Fruit fly (Drosophila melanogaster) whole organism, adult: ENCODE data around the gene bora.

Experiments used
- CG11617 ChIP-seq: fragments of 200-800 bp; sonication (Bioruptor generic); optimal IDR thresholded peaks from 2 replicates; lab custom pipeline; 2017; ENCODE audit warnings: mild to moderate bottlenecking, missing biosample characterization, missing genetic modification reagents, missing genetic modification characterization
- CG12768 ChIP-seq: fragments of 200-800 bp; sonication (Bioruptor generic); optimal IDR thresholded peaks from 2 replicates; lab custom pipeline; 2017; ENCODE audit warnings: missing biosample characterization, missing genetic modification characterization, mild to moderate bottlenecking, moderate library complexity, missing genetic modification reagents
- CG14711 ChIP-seq: fragments of 200-800 bp; sonication (Bioruptor generic); optimal IDR thresholded peaks from 2 replicates; lab custom pipeline; 2018; ENCODE audit warnings: missing biosample characterization, mild to moderate bottlenecking, missing genetic modification characterization, moderate library complexity
- CG1620 ChIP-seq: fragments of 200-800 bp; sonication (Bioruptor generic); optimal IDR thresholded peaks from 2 replicates; lab custom pipeline; 2016; ENCODE audit warnings: missing biosample characterization, missing genetic modification characterization
- CG33017 ChIP-seq: fragments of 200-800 bp; sonication (Bioruptor generic); optimal IDR thresholded peaks from 2 replicates; lab custom pipeline; 2018; ENCODE audit warnings: missing biosample characterization, mild to moderate bottlenecking, missing genetic modification characterization, moderate library complexity
- CG5204 ChIP-seq: fragments of 200-800 bp; sonication (Bioruptor generic); optimal IDR thresholded peaks from 2 replicates; lab custom pipeline; 2016; ENCODE audit warnings: missing biosample characterization, missing genetic modification characterization
- CG7045 ChIP-seq: fragments of 200-800 bp; sonication (Bioruptor generic); optimal IDR thresholded peaks from 2 replicates; lab custom pipeline; 2017; ENCODE audit warnings: missing biosample characterization, mild to moderate bottlenecking, missing genetic modification characterization
- CG7101 ChIP-seq: fragments of 200-800 bp; sonication (Bioruptor generic); optimal IDR thresholded peaks from 2 replicates; lab custom pipeline; 2018; ENCODE audit warnings: missing biosample characterization, mild to moderate bottlenecking, missing genetic modification characterization, moderate library complexity
- Clk ChIP-seq: fragments of 200-800 bp; sonication (Bioruptor generic); optimal IDR thresholded peaks from 2 replicates; lab custom pipeline; 2017; ENCODE audit warnings: missing biosample characterization, missing genetic modification characterization
- Crg-1 ChIP-seq: fragments of 200-800 bp; sonication (Bioruptor generic); optimal IDR thresholded peaks from 2 replicates; lab custom pipeline; 2016; ENCODE audit warnings: missing biosample characterization, missing genetic modification characterization
- Hr96 ChIP-seq: fragments of 200-800 bp; sonication (Bioruptor generic); optimal IDR thresholded peaks from 2 replicates; lab custom pipeline; 2016; ENCODE audit warnings: missing biosample characterization, missing genetic modification characterization
- Mnt ChIP-seq: fragments of 200-800 bp; sonication (Bioruptor generic); optimal IDR thresholded peaks from 2 replicates; lab custom pipeline; 2016; ENCODE audit warnings: missing biosample characterization, mild to moderate bottlenecking, missing genetic modification characterization
- bab1 ChIP-seq: fragments of 200-800 bp; sonication (Bioruptor generic); optimal IDR thresholded peaks from 3 replicates; lab custom pipeline; 2019; ENCODE audit warnings: missing biosample characterization, mild to moderate bottlenecking, missing genetic modification characterization, moderate library complexity
- cic ChIP-seq: fragments of 200-800 bp; sonication (Bioruptor generic); optimal IDR thresholded peaks from 2 replicates; lab custom pipeline; 2017; ENCODE audit warnings: missing biosample characterization, mild to moderate bottlenecking, missing genetic modification characterization, moderate library complexity
- cnc ChIP-seq, 2 experiments: fragments of >200 bp; optimal IDR thresholded peaks; 2 replicates each; lab custom pipeline; 2017
- kay ChIP-seq: fragments of 200-800 bp; sonication (Bioruptor generic); peaks from one replicate; lab custom pipeline; 2016; ENCODE audit warnings: missing biosample characterization, missing genetic modification characterization, borderline replicate concordance
- ovo ChIP-seq: fragments of 200-800 bp; sonication (Bioruptor generic); optimal IDR thresholded peaks from 2 replicates; lab custom pipeline; 2016; ENCODE audit warnings: missing biosample characterization, missing genetic modification characterization
- pad ChIP-seq: fragments of 200-800 bp; sonication (Bioruptor generic); optimal IDR thresholded peaks from 3 replicates; lab custom pipeline; 2017; ENCODE audit warnings: missing biosample characterization, missing genetic modification characterization, mild to moderate bottlenecking, moderate library complexity, missing genetic modification reagents
- tj ChIP-seq: fragments of 200-800 bp; sonication (Bioruptor generic); optimal IDR thresholded peaks from 3 replicates; lab custom pipeline; 2017; ENCODE audit warnings: missing biosample characterization, mild to moderate bottlenecking, missing genetic modification characterization, moderate library complexity
- toe ChIP-seq: fragments of 200-800 bp; sonication (Bioruptor generic); optimal IDR thresholded peaks from 2 replicates; lab custom pipeline; 2016; ENCODE audit warnings: missing biosample characterization, missing genetic modification characterization

The bora gene

dm6 chr3L:18622422-18622739 lies at the start of gene bora:
TSS of gene bora (plus strand) at chr3L:18622692.
- TF ChIP-seq ovo (GFP tag; lab: Kevin White, UChicago) (no peak), cic (no peak), CG12768 (GFP tag; lab: Kevin White, UChicago) (peak; percentile 14)

- TF ChIP-seq CG5204 (GFP tag; lab: Kevin White, UChicago) (no peak), bab1 (GFP tag; lab: Kevin White, UChicago) (no peak), Clk (GFP tag; lab: Kevin White, UChicago) (no peak), CG33017 (tag; lab: Kevin White, UChicago) (no peak), pad (GFP tag; lab: Kevin White, UChicago) (no peak), Mnt (GFP tag; lab: Kevin White, UChicago) (no peak), tj (GFP tag; lab: Kevin White, UChicago) (no peak), toe (GFP tag; lab: Kevin White, UChicago) (no peak), cic (no peak), Hr96 (GFP tag; lab: Kevin White, UChicago) (no peak), CG14711 (tag; lab: Kevin White, UChicago) (no peak), Crg-1 (GFP tag; lab: Kevin White, UChicago) (no peak), ovo (GFP tag; lab: Kevin White, UChicago) (no peak), CG11617 (GFP tag; lab: Kevin White, UChicago) (no peak)
Observed at dm6 chr3L:18588387-18588786, 34.1 kb upstream of the bora start, which contains the start of gene CG7271. TSS of gene CG7271 (plus strand) at chr3L:18588759.

- TF ChIP-seq toe (GFP tag; lab: Kevin White, UChicago) (no peak), Clk (GFP tag; lab: Kevin White, UChicago) (no peak), CG7101 (no peak), ovo (GFP tag; lab: Kevin White, UChicago) (no peak), CG5204 (GFP tag; lab: Kevin White, UChicago) (no peak), CG33017 (tag; lab: Kevin White, UChicago) (no peak), bab1 (GFP tag; lab: Kevin White, UChicago) (no peak), cic (no peak), Mnt (GFP tag; lab: Kevin White, UChicago) (no peak), CG7045 (GFP tag; lab: Kevin White, UChicago) (no peak), tj (GFP tag; lab: Kevin White, UChicago) (no peak), Hr96 (GFP tag; lab: Kevin White, UChicago) (no peak), CG12768 (GFP tag; lab: Kevin White, UChicago) (no peak), cnc (optimal IDR thresholded peaks at IDR 0.05; lab: Kevin White, UChicago) (no peak), CG11617 (GFP tag; lab: Kevin White, UChicago) (no peak), Crg-1 (GFP tag; lab: Kevin White, UChicago) (no peak), CG14711 (tag; lab: Kevin White, UChicago) (no peak), kay (GFP tag; lab: Kevin White, UChicago) (no peak), CG1620 (GFP tag; lab: Kevin White, UChicago) (no peak)
Observed at dm6 chr3L:18593671-18594070, 28.8 kb upstream of the bora start, which contains the start of gene term. TSS of gene term (minus strand) at chr3L:18593771.

dm6 chr3L:18603125-18603524 lies 19.4 kb upstream of the bora start, which contains the start of gene CG18234:
TSS of gene CG18234 (plus strand) at chr3L:18603425.
- TF ChIP-seq cnc (optimal IDR thresholded peaks at IDR 0.05; lab: Kevin White, UChicago) = no peak
- TF ChIP-seq kay (GFP tag; lab: Kevin White, UChicago) = no peak
- no peak for TF ChIP-seq CG7045 (GFP tag; lab: Kevin White, UChicago)
- no peak for TF ChIP-seq Crg-1 (GFP tag; lab: Kevin White, UChicago)
- no peak for TF ChIP-seq bab1 (GFP tag; lab: Kevin White, UChicago)
- no peak for TF ChIP-seq Clk (GFP tag; lab: Kevin White, UChicago)

dm6 chr3L:18605172-18605571 lies 17.3 kb upstream of the bora start, which contains the start of gene CG18233:
TSS of gene CG18233 (plus strand) at chr3L:18605472.
- no peak for TF ChIP-seq Hr96 (GFP tag; lab: Kevin White, UChicago)
- no peak for TF ChIP-seq pad (GFP tag; lab: Kevin White, UChicago)
- no peak for TF ChIP-seq cic
- no peak for TF ChIP-seq bab1 (GFP tag; lab: Kevin White, UChicago)
- TF ChIP-seq CG12768 (GFP tag; lab: Kevin White, UChicago) = no peak
- TF ChIP-seq CG7045 (GFP tag; lab: Kevin White, UChicago) = no peak
- no peak for TF ChIP-seq toe (GFP tag; lab: Kevin White, UChicago)
- TF ChIP-seq CG7101 = no peak
- no peak for TF ChIP-seq CG14711 (tag; lab: Kevin White, UChicago)
- TF ChIP-seq CG5204 (GFP tag; lab: Kevin White, UChicago) = no peak
- TF ChIP-seq cnc (optimal IDR thresholded peaks at IDR 0.05; lab: Kevin White, UChicago) = no peak
- no peak for TF ChIP-seq Mnt (GFP tag; lab: Kevin White, UChicago)
- TF ChIP-seq CG33017 (tag; lab: Kevin White, UChicago) = no peak
- TF ChIP-seq CG1620 (GFP tag; lab: Kevin White, UChicago) = no peak
- no peak for TF ChIP-seq tj (GFP tag; lab: Kevin White, UChicago)
- no peak for TF ChIP-seq kay (GFP tag; lab: Kevin White, UChicago)
- TF ChIP-seq Clk (GFP tag; lab: Kevin White, UChicago) = no peak

dm6 chr3L:18607162-18607561 lies 15.3 kb upstream of the bora start, which contains the start of gene CG18231:
TSS of gene CG18231 (plus strand) at chr3L:18607462.
- TF ChIP-seq Hr96 (GFP tag; lab: Kevin White, UChicago) (no peak), ovo (GFP tag; lab: Kevin White, UChicago) (no peak), Mnt (GFP tag; lab: Kevin White, UChicago) (no peak), cnc (optimal IDR thresholded peaks at IDR 0.05; lab: Kevin White, UChicago) (no peak), pad (GFP tag; lab: Kevin White, UChicago) (no peak), CG7045 (GFP tag; lab: Kevin White, UChicago) (no peak), Crg-1 (GFP tag; lab: Kevin White, UChicago) (no peak), toe (GFP tag; lab: Kevin White, UChicago) (no peak), CG1620 (GFP tag; lab: Kevin White, UChicago) (no peak), CG7101 (no peak), CG5204 (GFP tag; lab: Kevin White, UChicago) (no peak), tj (GFP tag; lab: Kevin White, UChicago) (no peak), CG12768 (GFP tag; lab: Kevin White, UChicago) (no peak), cic (no peak), CG11617 (GFP tag; lab: Kevin White, UChicago) (no peak), kay (GFP tag; lab: Kevin White, UChicago) (no peak), CG14711 (tag; lab: Kevin White, UChicago) (no peak), Clk (GFP tag; lab: Kevin White, UChicago) (no peak)
